Worm (Caenorhabditis elegans): ENCODE data around the gene tps-1.

The tps-1 gene

ce11 chrX:17464801-17465200 lies 9.5 kb downstream of the tps-1 start, which contains the start of gene slc-17.1:
slc-17.1 (minus strand) TSS chrX:17464901.
- peak; percentile 8 for TF ChIP-seq aha-1 (tag)
- no peak; the same call in 1 of the 2 replicates for TF ChIP-seq hmg-1.1 (GFP tag; IDR thresholded peaks at IDR 0.05)
- TF ChIP-seq set-16 (GFP tag; IDR thresholded peaks at IDR 0.05): 0 out of 2 replicates have a peak, but pooled peaks have one; percentile 7
- TF ChIP-seq madf-9 (GFP tag; conservative IDR thresholded peaks at IDR 0.05): no peak
- no peak for TF ChIP-seq lin-38 (GFP tag; IDR thresholded peaks at IDR 0.05)
- TF ChIP-seq ceh-62 (tag; optimal IDR thresholded peaks at IDR 0.05): no peak
- TF ChIP-seq F26F4.8 (GFP tag; conservative IDR thresholded peaks at IDR 0.05): no peak
- TF ChIP-seq nhr-76 (tag; optimal IDR thresholded peaks at IDR 0.05): no peak
- no peak for TF ChIP-seq daf-16 (GFP tag; optimal IDR thresholded peaks at IDR 0.05)
- no peak for TF ChIP-seq daf-16 (tag; optimal IDR thresholded peaks at IDR 0.05)
- TF ChIP-seq rbr-2 (tag; optimal IDR thresholded peaks at IDR 0.05): peak; percentile 9
- TF ChIP-seq lsy-2 (tag; optimal IDR thresholded peaks at IDR 0.05): no peak
- no peak for TF ChIP-seq ctbp-1 (GFP tag; IDR thresholded peaks at IDR 0.05)
- TF ChIP-seq zip-11 (GFP tag; IDR thresholded peaks at IDR 0.05): no peak
- TF ChIP-seq lin-15B (tag; optimal IDR thresholded peaks at IDR 0.05): no peak
- no peak for TF ChIP-seq D1046.2 (GFP tag; IDR thresholded peaks at IDR 0.05)
- TF ChIP-seq dve-1 (tag; optimal IDR thresholded peaks at IDR 0.05; ENCODE audit: insufficient read depth): no peak
- no peak for TF ChIP-seq php-3 (GFP tag; IDR thresholded peaks at IDR 0.05)
- no peak for TF ChIP-seq jun-1 (tag; optimal IDR thresholded peaks at IDR 0.05)
- no peak for TF ChIP-seq F37D6.2 (tag; optimal IDR thresholded peaks at IDR 0.05)
- TF ChIP-seq mep-1 (tag; optimal IDR thresholded peaks at IDR 0.05): no peak
- no peak for TF ChIP-seq daf-12 (tag; optimal IDR thresholded peaks at IDR 0.05)

- TF ChIP-seq Y105C5A.15 (GFP tag; IDR thresholded peaks at IDR 0.05) (no peak), F26F4.8 (GFP tag; conservative IDR thresholded peaks at IDR 0.05) (no peak), nhr-25 (tag; optimal IDR thresholded peaks at IDR 0.05; ENCODE audit: borderline replicate concordance, insufficient read depth) (no peak), nhr-42 (GFP tag; IDR thresholded peaks at IDR 0.05) (no peak), daf-16 (GFP tag; optimal IDR thresholded peaks at IDR 0.05) (peak in 1 of 2 experiments; percentile 34), daf-16 (tag; optimal IDR thresholded peaks at IDR 0.05) (no peak), T26A8.4 (GFP tag; IDR thresholded peaks at IDR 0.05) (no peak), ceh-62 (tag; optimal IDR thresholded peaks at IDR 0.05) (no peak), lsy-2 (tag; optimal IDR thresholded peaks at IDR 0.05) (peak in 1 of 2 experiments; percentile 0), hlh-30 (tag; optimal IDR thresholded peaks at IDR 0.05; ENCODE audit: insufficient read depth) (no peak), nhr-111 (GFP tag; optimal IDR thresholded peaks at IDR 0.05) (no peak), mes-2 (tag; optimal IDR thresholded peaks at IDR 0.05; ENCODE audit: poor library complexity, severe bottlenecking) (peak; percentile 16), mdt-29 (GFP tag; IDR thresholded peaks at IDR 0.05) (no peak), duxl-1 (tag; optimal IDR thresholded peaks at IDR 0.05; ENCODE audit: poor library complexity) (no peak)
Measured at ce11 chrX:17461958-17462357, 12.4 kb downstream of the tps-1 start.

ce11 chrX:17458887-17459286 lies 15.4 kb downstream of the tps-1 start, which contains the start of gene mlc-1:
mlc-1 (plus strand) TSS chrX:17459210.
- no peak for TF ChIP-seq ceh-28 (tag; optimal IDR thresholded peaks at IDR 0.05)
- TF ChIP-seq F10B5.3 (tag; optimal IDR thresholded peaks at IDR 0.05): no peak
- no peak for TF ChIP-seq nhr-102 (tag; optimal IDR thresholded peaks at IDR 0.05)
- TF ChIP-seq ceh-82 (tag; optimal IDR thresholded peaks at IDR 0.05): no peak
- no peak for TF ChIP-seq ctbp-1 (GFP tag; IDR thresholded peaks at IDR 0.05)
- peak; percentile 9 for TF ChIP-seq hlh-11 (tag; optimal IDR thresholded peaks at IDR 0.05)
- TF ChIP-seq nhr-11 (tag; optimal IDR thresholded peaks at IDR 0.05): no peak
- no peak for TF ChIP-seq ZK546.5 (tag; optimal IDR thresholded peaks at IDR 0.05)
- TF ChIP-seq rbr-2 (tag; optimal IDR thresholded peaks at IDR 0.05): no peak
- TF ChIP-seq set-16 (GFP tag; IDR thresholded peaks at IDR 0.05): peak; percentile 38
- peak in 1 of 2 experiments; percentile 20 for TF ChIP-seq unc-62 (GFP tag; optimal IDR thresholded peaks at IDR 0.05 in 1 of 2)
- TF ChIP-seq unc-62 (tag; optimal IDR thresholded peaks at IDR 0.05): no peak
- TF ChIP-seq nhr-42 (GFP tag; IDR thresholded peaks at IDR 0.05): no peak
- no peak for TF ChIP-seq php-3 (GFP tag; IDR thresholded peaks at IDR 0.05)
- no peak for TF ChIP-seq egl-43 (GFP tag; IDR thresholded peaks at IDR 0.05)
- TF ChIP-seq aha-1 (tag): peak; percentile 74
- TF ChIP-seq T20F7.1 (GFP tag; optimal IDR thresholded peaks at IDR 0.05): no peak
- TF ChIP-seq duxl-1 (tag; optimal IDR thresholded peaks at IDR 0.05; ENCODE audit: poor library complexity): no peak
- no peak for TF ChIP-seq zag-1 (tag; optimal IDR thresholded peaks at IDR 0.05)
- TF ChIP-seq spr-3 (GFP tag; optimal IDR thresholded peaks at IDR 0.05): no peak
- no peak for TF ChIP-seq dmd-8 (GFP tag; IDR thresholded peaks at IDR 0.05)

Measured in whole organism, L4 larva.